Worm (Caenorhabditis elegans) whole organism, L1 larva: ENCODE data around the gene ZK1236.5.
A peak's percentile ranks its signal among the peaks of the same experiment; 100 is the strongest.

Experiments used
- C04F5.9 ChIP-seq: sonication (generic microtip); optimal IDR thresholded peaks from 2 replicates; lab custom pipeline; 2016; ENCODE audit warnings: missing genetic modification characterization, missing compliant biosample characterization
- C16A3.4 ChIP-seq: fragments of 150-350 bp; optimal IDR thresholded peaks from 2 replicates; lab custom pipeline; 2014; ENCODE audit warnings: missing biosample characterization, missing genetic modification characterization
- C34B4.2 ChIP-seq: sonication (generic microtip); optimal IDR thresholded peaks from 2 replicates; lab custom pipeline; 2017; ENCODE audit warnings: mild to moderate bottlenecking, missing genetic modification characterization, missing compliant biosample characterization
- aha-1 ChIP-seq: fragments of 150-350 bp; optimal IDR thresholded peaks from 2 replicates; lab custom pipeline; 2014; ENCODE audit warnings: missing biosample characterization, missing genetic modification characterization
- aly-2 ChIP-seq: fragments of 150-350 bp; optimal IDR thresholded peaks from 2 replicates; lab custom pipeline; 2014; ENCODE audit warnings: missing biosample characterization, missing genetic modification characterization
- blmp-1 ChIP-seq: fragments of 150-350 bp; optimal IDR thresholded peaks from 2 replicates; lab custom pipeline; 2014; ENCODE audit warnings: missing biosample characterization, missing genetic modification characterization
- ceh-63 ChIP-seq: fragments of 200-800 bp; sonication (Bioruptor generic); optimal IDR thresholded peaks from 2 replicates; lab custom pipeline; 2018; ENCODE audit warnings: mild to moderate bottlenecking, missing genetic modification characterization, missing compliant biosample characterization
- ceh-88 ChIP-seq: fragments of 200-800 bp; sonication (Bioruptor generic); IDR thresholded peaks from 2 replicates; pipeline ENCODE4 v1.3.6; 2022; ENCODE audit warnings: missing genetic modification characterization, missing compliant biosample characterization
- ces-1 ChIP-seq: fragments of 150-350 bp; optimal IDR thresholded peaks from 2 replicates; lab custom pipeline; 2014; ENCODE audit warnings: missing biosample characterization, missing genetic modification reagents, missing genetic modification characterization
- dpl-1 ChIP-seq, 3 experiments: fragments of 150-350 bp in 2 of 3; sonication (generic microtip) in 1 of 3; optimal IDR thresholded peaks; 2 replicates each; lab custom pipeline; 2014 to 2017; ENCODE audit warnings: missing biosample characterization in 3 of 3, missing genetic modification characterization in 3 of 3, missing genetic modification reagents in 3 of 3
- efl-1 ChIP-seq, 4 experiments: fragments of 150-350 bp; optimal IDR thresholded peaks in 3 of 4; peaks in 1 of 4; 1 replicate in 1 of 4; 2 replicates in 3 of 4; lab custom pipeline; 2014; ENCODE audit warnings: missing biosample characterization in 2 of 4, missing genetic modification characterization in 2 of 4, missing genetic modification reagents in 2 of 4
- efl-3 ChIP-seq: fragments of 200-800 bp; sonication (Bioruptor generic); optimal IDR thresholded peaks from 2 replicates; lab custom pipeline; 2018; ENCODE audit warnings: mild to moderate bottlenecking, missing genetic modification characterization, missing compliant biosample characterization
- egl-13 ChIP-seq: sonication (generic microtip); optimal IDR thresholded peaks from 2 replicates; lab custom pipeline; 2016; ENCODE audit warnings: missing genotype, missing genetic modification reagents, missing genetic modification characterization, missing compliant biosample characterization
- elt-3 ChIP-seq, 6 experiments: fragments of 150-350 bp in 1 of 6; sonication (generic microtip); optimal IDR thresholded peaks; 2 replicates each; lab custom pipeline; 2017 to 2018; ENCODE audit warnings: missing biosample characterization in 6 of 6, missing genetic modification characterization in 6 of 6, inconsistent platforms in 1 of 6
- fkh-10 ChIP-seq: sonication (generic microtip); optimal IDR thresholded peaks from 2 replicates; lab custom pipeline; 2017; ENCODE audit warnings: missing biosample characterization, missing genetic modification reagents, missing genetic modification characterization
- fkh-4 ChIP-seq: sonication (generic microtip); optimal IDR thresholded peaks from 2 replicates; lab custom pipeline; 2016; ENCODE audit warnings: missing compliant biosample characterization, missing genetic modification characterization, borderline replicate concordance
- hlh-4 ChIP-seq: sonication (generic microtip); optimal IDR thresholded peaks from 2 replicates; lab custom pipeline; 2016; ENCODE audit warnings: mild to moderate bottlenecking, missing genetic modification characterization, missing compliant biosample characterization
- isw-1 ChIP-seq: fragments of 200-800 bp; sonication (Bioruptor generic); IDR thresholded peaks from 2 replicates; pipeline ENCODE4 v1.3.6; 2022; ENCODE audit warnings: missing genetic modification characterization, missing compliant biosample characterization
- lin-13 ChIP-seq: fragments of 150-350 bp; optimal IDR thresholded peaks from 2 replicates; lab custom pipeline; 2014; ENCODE audit warnings: missing biosample characterization, missing genetic modification reagents, missing genetic modification characterization
- lin-14 ChIP-seq: fragments of 200-800 bp; sonication (Bioruptor generic); optimal IDR thresholded peaks from 2 replicates; lab custom pipeline; 2018; ENCODE audit warnings: mild to moderate bottlenecking, missing genetic modification characterization, moderate library complexity, missing compliant biosample characterization
- lin-15B ChIP-seq: fragments of 150-350 bp; sonication (generic microtip); optimal IDR thresholded peaks from 3 replicates; lab custom pipeline; 2014; ENCODE audit warnings: missing biosample characterization, missing genetic modification characterization
- lin-35 ChIP-seq, 2 experiments: fragments of 150-350 bp; optimal IDR thresholded peaks; 2 replicates each; lab custom pipeline; 2014; ENCODE audit warnings: missing biosample characterization in 2 of 2, missing genetic modification characterization in 2 of 2, missing genetic modification reagents in 2 of 2
- lin-39 ChIP-seq: fragments of 150-350 bp; optimal IDR thresholded peaks from 2 replicates; lab custom pipeline; 2014; ENCODE audit warnings: missing biosample characterization, missing genetic modification reagents, missing genetic modification characterization
- lsy-2 ChIP-seq, 2 experiments: fragments of 150-350 bp; optimal IDR thresholded peaks; 2 replicates each; lab custom pipeline; 2014; ENCODE audit warnings: missing biosample characterization in 2 of 2, missing genetic modification characterization in 2 of 2
- mab-9 ChIP-seq: fragments of 200-800 bp; sonication (Bioruptor generic); IDR thresholded peaks from 2 replicates; pipeline ENCODE4 v1.3.6; 2022; ENCODE audit warnings: missing genetic modification reagents, missing genetic modification characterization, missing compliant biosample characterization
- mdl-1 ChIP-seq, 2 experiments: fragments of 150-350 bp; optimal IDR thresholded peaks; 2 replicates each; lab custom pipeline; 2014 to 2017; ENCODE audit warnings: missing biosample characterization in 2 of 2, missing genetic modification characterization in 2 of 2, inconsistent platforms in 1 of 2
- mef-2 ChIP-seq: fragments of 150-350 bp; optimal IDR thresholded peaks from 2 replicates; lab custom pipeline; 2014; ENCODE audit warnings: missing biosample characterization, missing genetic modification characterization
- mep-1 ChIP-seq: fragments of 150-350 bp; optimal IDR thresholded peaks from 2 replicates; lab custom pipeline; 2014; ENCODE audit warnings: missing biosample characterization, missing genetic modification characterization
- nhr-19 ChIP-seq: fragments of 200-800 bp; sonication (Bioruptor generic); conservative IDR thresholded peaks from 2 replicates; pipeline ENCODE4 v1.3.6; 2022; ENCODE audit warnings: missing genetic modification characterization, missing compliant biosample characterization
- nhr-237 ChIP-seq: fragments of 150-350 bp; optimal IDR thresholded peaks from 2 replicates; lab custom pipeline; 2014; ENCODE audit warnings: missing biosample characterization, missing genetic modification characterization
- nhr-28 ChIP-seq: fragments of 150-350 bp; optimal IDR thresholded peaks from 2 replicates; lab custom pipeline; 2014; ENCODE audit warnings: missing biosample characterization, missing genetic modification characterization
- nhr-47 ChIP-seq: sonication (generic microtip); optimal IDR thresholded peaks from 2 replicates; lab custom pipeline; 2016; ENCODE audit warnings: mild to moderate bottlenecking, missing genetic modification characterization, moderate library complexity, missing compliant biosample characterization
- nhr-76 ChIP-seq: sonication (generic microtip); optimal IDR thresholded peaks from 2 replicates; lab custom pipeline; 2017; ENCODE audit warnings: missing biosample characterization, missing genetic modification characterization
- nhr-77 ChIP-seq: fragments of 150-350 bp; optimal IDR thresholded peaks from 2 replicates; lab custom pipeline; 2014; ENCODE audit warnings: missing biosample characterization, missing genetic modification characterization
- nhr-84 ChIP-seq: sonication (generic microtip); optimal IDR thresholded peaks from 2 replicates; lab custom pipeline; 2017; ENCODE audit warnings: missing biosample characterization, missing genetic modification characterization
- nhr-85 ChIP-seq: sonication (generic microtip); peaks from one replicate; lab custom pipeline; 2016; ENCODE audit warnings: missing genetic modification characterization, inconsistent platforms, missing compliant biosample characterization
- nhr-90 ChIP-seq: sonication (generic microtip); optimal IDR thresholded peaks from 2 replicates; lab custom pipeline; 2016; ENCODE audit warnings: mild to moderate bottlenecking, missing genetic modification characterization, missing compliant biosample characterization; ENCODE audit not compliant: poor library complexity
- pax-3 ChIP-seq: fragments of 200-800 bp; sonication (Bioruptor generic); optimal IDR thresholded peaks from 2 replicates; lab custom pipeline; 2018; ENCODE audit warnings: mild to moderate bottlenecking, missing genetic modification characterization, moderate library complexity, missing compliant biosample characterization
- rnt-1 ChIP-seq: sonication (generic microtip); optimal IDR thresholded peaks from 2 replicates; lab custom pipeline; 2016; ENCODE audit warnings: mild to moderate bottlenecking, missing genetic modification characterization, moderate library complexity, missing compliant biosample characterization
- snpc-4 ChIP-seq: fragments of 150-350 bp; optimal IDR thresholded peaks from 2 replicates; lab custom pipeline; 2014; ENCODE audit warnings: missing biosample characterization, missing genetic modification characterization
- snu-23 ChIP-seq: sonication (generic microtip); optimal IDR thresholded peaks from 2 replicates; lab custom pipeline; 2016; ENCODE audit warnings: missing genetic modification characterization, missing compliant biosample characterization
- sox-4 ChIP-seq: sonication (generic microtip); optimal IDR thresholded peaks from 2 replicates; lab custom pipeline; 2016; ENCODE audit warnings: missing genetic modification characterization, missing compliant biosample characterization
- unc-86 ChIP-seq: sonication (generic microtip); optimal IDR thresholded peaks from 2 replicates; lab custom pipeline; 2016; ENCODE audit warnings: missing genetic modification characterization, missing compliant biosample characterization
- xbp-1 ChIP-seq: sonication (generic microtip); optimal IDR thresholded peaks from 2 replicates; lab custom pipeline; 2016; ENCODE audit warnings: missing genetic modification characterization, missing compliant biosample characterization
- zag-1 ChIP-seq: fragments of 150-350 bp; optimal IDR thresholded peaks from 2 replicates; lab custom pipeline; 2014; ENCODE audit warnings: missing biosample characterization, missing genetic modification characterization
- zip-4 ChIP-seq: fragments of 200-800 bp; sonication (Bioruptor generic); optimal IDR thresholded peaks from 2 replicates; lab custom pipeline; 2018; ENCODE audit warnings: mild to moderate bottlenecking, missing genetic modification characterization, moderate library complexity, missing compliant biosample characterization
- ztf-4 ChIP-seq: fragments of 150-350 bp; optimal IDR thresholded peaks from 2 replicates; lab custom pipeline; 2014; ENCODE audit warnings: missing biosample characterization, missing genetic modification characterization

The ZK1236.5 gene

ce11 chrIII:8429497-8429896 is 2.5 kb downstream of the ZK1236.5 start:
- TF ChIP-seq C16A3.4 (tag; lab: Kevin White, UChicago) (no peak), efl-1 (optimal IDR thresholded peaks at IDR 0.05; lab: Kevin White, UChicago) (no peak), efl-1 (GFP tag; optimal IDR thresholded peaks at IDR 0.05 in 1 of 2; lab: Kevin White, UChicago) (peak in 1 of 2 experiments; percentile 91)
- TF ChIP-seq, all 84 proteins: peak for 1

- TF ChIP-seq zip-4 (GFP tag; lab: Kevin White, UChicago): no peak
- TF ChIP-seq dpl-1 (GFP tag; optimal IDR thresholded peaks at IDR 0.05; lab: Kevin White, UChicago): peak in 1 of 3 experiments; percentile 6
- TF ChIP-seq lin-35 (GFP tag; optimal IDR thresholded peaks at IDR 0.05; lab: Kevin White, UChicago): peak in 1 of 2 experiments; percentile 10
- TF ChIP-seq C04F5.9: no peak
These were observed 3.0 kb downstream of the ZK1236.5 start, which contains the start of gene ZK1236.1 for ce11 chrIII:8429035-8429434. TSS of gene ZK1236.1 (plus strand) at chrIII:8429297.

ce11 chrIII:8426271-8426670 is 5.7 kb downstream of the ZK1236.5 start, which contains the start of gene cec-1:
TSS of gene cec-1 (plus strand) at chrIII:8426333.
- TF ChIP-seq blmp-1 (tag; lab: Kevin White, UChicago) (peak; percentile 87), mab-9 (GFP tag; lab: Robert Waterston, UW) (no peak), zag-1 (tag; lab: Kevin White, UChicago) (no peak), mep-1 (tag; lab: Kevin White, UChicago) (peak; percentile 11), lin-13 (GFP tag; lab: Kevin White, UChicago) (peak; percentile 23), nhr-85 (tag; lab: Kevin White, UChicago) (peak; percentile 42), lin-14 (GFP tag; lab: Kevin White, UChicago) (peak; percentile 63), lsy-2 (tag; optimal IDR thresholded peaks at IDR 0.05; lab: Kevin White, UChicago) (peak in 1 of 2 experiments; percentile 26), xbp-1 (no peak), elt-3 (tag; optimal IDR thresholded peaks at IDR 0.05; lab: Kevin White, UChicago) (peak in 1 of 6 experiments; percentile 7), nhr-47 (no peak)

ce11 chrIII:8425076-8425475 is 6.9 kb downstream of the ZK1236.5 start:
- TF ChIP-seq nhr-19 (GFP tag; lab: Robert Waterston, UW) (peak; percentile 48), lin-39 (tag; lab: Kevin White, UChicago) (no peak), snu-23 (peak; percentile 89), nhr-28 (tag; lab: Kevin White, UChicago) (no peak), dpl-1 (GFP tag; optimal IDR thresholded peaks at IDR 0.05; lab: Kevin White, UChicago) (peak; percentile 9 to 40 (median 34)), egl-13 (tag; lab: Kevin White, UChicago) (no peak), mdl-1 (tag; optimal IDR thresholded peaks at IDR 0.05; lab: Kevin White, UChicago) (peak in 1 of 2 experiments; percentile 63), lin-35 (GFP tag; optimal IDR thresholded peaks at IDR 0.05; lab: Kevin White, UChicago) (peak; percentile 54 to 74), fkh-10 (GFP tag; lab: Kevin White, UChicago) (no peak), nhr-47 (peak; percentile 72), ztf-4 (tag; lab: Kevin White, UChicago) (peak; percentile 13), snpc-4 (peak; percentile 10), nhr-77 (tag; lab: Kevin White, UChicago) (peak; percentile 30), efl-3 (no peak), fkh-4 (tag; lab: Kevin White, UChicago) (no peak), lin-15B (no peak), unc-86 (tag; lab: Kevin White, UChicago) (peak; percentile 55), rnt-1 (tag; lab: Kevin White, UChicago) (peak; percentile 22), nhr-84 (tag; lab: Kevin White, UChicago) (no peak), C34B4.2 (tag; lab: Kevin White, UChicago) (no peak), sox-4 (tag; lab: Kevin White, UChicago) (no peak), aha-1 (tag; lab: Kevin White, UChicago) (no peak), ceh-63 (GFP tag; lab: Kevin White, UChicago) (no peak), isw-1 (no peak), hlh-4 (tag; lab: Kevin White, UChicago) (no peak), mef-2 (tag; lab: Kevin White, UChicago) (no peak), C04F5.9 (peak; percentile 12), ceh-88 (GFP tag; lab: Robert Waterston, UW) (no peak), pax-3 (tag; lab: Kevin White, UChicago) (peak; percentile 4), aly-2 (tag; lab: Kevin White, UChicago) (no peak), nhr-237 (tag; lab: Kevin White, UChicago) (no peak), nhr-90 (peak; percentile 41), nhr-76 (no peak), ces-1 (GFP tag; lab: Kevin White, UChicago) (no peak)
